Worm (Caenorhabditis elegans) whole organism, late embryonic: ENCODE measurements around the gene F20B10.3.
"Not testable (repeated sequence)": the region's sequence is repeated elsewhere in the genome, so short reads cannot be mapped to it uniquely, and the experiment has no call there.

Source experiments
- K09A11.1 ChIP-seq: sonication (generic microtip); optimal IDR thresholded peaks from 2 replicates; lab custom pipeline; 2017; ENCODE audit warnings: antibody characterized with exemption, mild to moderate bottlenecking, missing genetic modification characterization, missing compliant biosample characterization; ENCODE audit not compliant: insufficient read depth
- T23F11.4 ChIP-seq: fragments of 200-800 bp; sonication (Bioruptor generic); optimal IDR thresholded peaks from 2 replicates; lab custom pipeline; 2018; ENCODE audit warnings: mild to moderate bottlenecking, missing genetic modification characterization, missing compliant biosample characterization
- Y22D7AL.16 ChIP-seq: sonication (generic microtip); optimal IDR thresholded peaks from 2 replicates; lab custom pipeline; 2016; ENCODE audit warnings: missing genetic modification characterization, missing compliant biosample characterization
- ahr-1 ChIP-seq: sonication (generic microtip); optimal IDR thresholded peaks from 2 replicates; lab custom pipeline; 2016; ENCODE audit warnings: missing genetic modification characterization, missing compliant biosample characterization
- ceh-18 ChIP-seq: sonication (generic microtip); optimal IDR thresholded peaks from 2 replicates; lab custom pipeline; 2016; ENCODE audit warnings: missing genetic modification characterization, missing compliant biosample characterization
- ceh-2 ChIP-seq: sonication (generic microtip); optimal IDR thresholded peaks from 2 replicates; lab custom pipeline; 2016; ENCODE audit warnings: missing genotype, missing genetic modification characterization, missing compliant biosample characterization
- ceh-22 ChIP-seq: sonication (generic microtip); optimal IDR thresholded peaks from 2 replicates; lab custom pipeline; 2017; ENCODE audit warnings: missing biosample characterization, missing genetic modification characterization
- ceh-31 ChIP-seq: sonication (generic microtip); optimal IDR thresholded peaks from 2 replicates; lab custom pipeline; 2016; ENCODE audit warnings: missing genetic modification characterization, missing compliant biosample characterization
- ceh-34 ChIP-seq: sonication (generic microtip); optimal IDR thresholded peaks from 2 replicates; lab custom pipeline; 2016; ENCODE audit warnings: mild to moderate bottlenecking, missing genetic modification characterization, missing compliant biosample characterization
- ceh-45 ChIP-seq: fragments of 200-800 bp; sonication (Bioruptor generic); IDR thresholded peaks from 2 replicates; pipeline ENCODE4 v1.3.6; 2022; ENCODE audit warnings: missing genetic modification reagents, missing genetic modification characterization, missing compliant biosample characterization
- ceh-9 ChIP-seq: sonication (generic microtip); optimal IDR thresholded peaks from 2 replicates; lab custom pipeline; 2016; ENCODE audit warnings: mild to moderate bottlenecking, missing genetic modification characterization, inconsistent platforms, missing compliant biosample characterization
- che-1 ChIP-seq: sonication (generic microtip); optimal IDR thresholded peaks from 2 replicates; lab custom pipeline; 2016; ENCODE audit warnings: mild to moderate bottlenecking, missing genetic modification characterization, missing compliant biosample characterization
- dmd-4 ChIP-seq: sonication (generic microtip); optimal IDR thresholded peaks from 2 replicates; lab custom pipeline; 2016; ENCODE audit warnings: borderline replicate concordance, missing genetic modification characterization, missing compliant biosample characterization
- dve-1 ChIP-seq: sonication (generic microtip); optimal IDR thresholded peaks from 2 replicates; lab custom pipeline; 2017; ENCODE audit warnings: antibody characterized with exemption, mild to moderate bottlenecking, missing genetic modification characterization, missing compliant biosample characterization
- elt-2 ChIP-seq: sonication (generic microtip); optimal IDR thresholded peaks from 2 replicates; lab custom pipeline; 2016; ENCODE audit warnings: missing genetic modification reagents, missing genetic modification characterization, missing compliant biosample characterization
- ets-4 ChIP-seq: sonication (generic microtip); optimal IDR thresholded peaks from 2 replicates; lab custom pipeline; 2016; ENCODE audit warnings: missing genetic modification characterization, missing compliant biosample characterization
- fkh-10 ChIP-seq: fragments of 150-350 bp; optimal IDR thresholded peaks from 2 replicates; lab custom pipeline; 2014; ENCODE audit warnings: missing biosample characterization, missing genetic modification reagents, missing genetic modification characterization
- hlh-13 ChIP-seq: fragments of 200-800 bp; sonication (Bioruptor generic); optimal IDR thresholded peaks from 2 replicates; lab custom pipeline; 2018; ENCODE audit warnings: mild to moderate bottlenecking, missing genetic modification characterization, missing compliant biosample characterization
- hlh-15 ChIP-seq: sonication (generic microtip); optimal IDR thresholded peaks from 2 replicates; lab custom pipeline; 2016; ENCODE audit warnings: missing genetic modification characterization, missing compliant biosample characterization
- hlh-30 ChIP-seq: sonication (generic microtip); optimal IDR thresholded peaks from 2 replicates; lab custom pipeline; 2017; ENCODE audit warnings: antibody characterized with exemption, missing genetic modification characterization, missing compliant biosample characterization; ENCODE audit not compliant: insufficient read depth
- hlh-6 ChIP-seq: sonication (generic microtip); optimal IDR thresholded peaks from 2 replicates; lab custom pipeline; 2016; ENCODE audit warnings: missing genotype, missing genetic modification characterization, missing compliant biosample characterization
- lim-6 ChIP-seq: sonication (generic microtip); optimal IDR thresholded peaks from 2 replicates; lab custom pipeline; 2016; ENCODE audit warnings: missing genetic modification characterization, missing compliant biosample characterization
- mec-3 ChIP-seq: sonication (generic microtip); optimal IDR thresholded peaks from 2 replicates; lab custom pipeline; 2016; ENCODE audit warnings: borderline replicate concordance, missing genetic modification characterization, missing compliant biosample characterization
- nhr-11 ChIP-seq: fragments of 150-350 bp; optimal IDR thresholded peaks from 2 replicates; lab custom pipeline; 2014; ENCODE audit warnings: missing biosample characterization, missing genetic modification characterization
- pag-3 ChIP-seq: sonication (generic microtip); optimal IDR thresholded peaks from 2 replicates; lab custom pipeline; 2016; ENCODE audit warnings: missing compliant biosample characterization, missing genetic modification characterization, borderline replicate concordance
- pat-9 ChIP-seq: fragments of 200-800 bp; sonication (Bioruptor generic); optimal IDR thresholded peaks from 2 replicates; lab custom pipeline; 2018; ENCODE audit warnings: mild to moderate bottlenecking, missing genetic modification characterization, moderate library complexity, missing compliant biosample characterization
- pha-4 ChIP-seq: fragments of 150-350 bp; optimal IDR thresholded peaks from 2 replicates; lab custom pipeline; 2018; ENCODE audit warnings: missing biosample characterization, missing genetic modification reagents, missing genetic modification characterization
- pqm-1 ChIP-seq: sonication (generic microtip); optimal IDR thresholded peaks from 2 replicates; lab custom pipeline; 2016; ENCODE audit warnings: missing genetic modification characterization, missing compliant biosample characterization
- ref-2 ChIP-seq: sonication (generic microtip); optimal IDR thresholded peaks from 2 replicates; lab custom pipeline; 2016; ENCODE audit warnings: missing genetic modification characterization, missing compliant biosample characterization
- rnt-1 ChIP-seq: sonication (generic microtip); optimal IDR thresholded peaks from 2 replicates; lab custom pipeline; 2016; ENCODE audit warnings: missing genetic modification characterization, missing compliant biosample characterization
- sdc-2 ChIP-seq: sonication (generic microtip); optimal IDR thresholded peaks from 2 replicates; lab custom pipeline; 2016; ENCODE audit warnings: missing genotype, missing genetic modification characterization, missing compliant biosample characterization
- sox-2 ChIP-seq: fragments of 200-800 bp; sonication (Bioruptor generic); IDR thresholded peaks from 2 replicates; pipeline ENCODE4 v1.3.6; 2022; ENCODE audit warnings: missing genetic modification reagents, missing genetic modification characterization, missing compliant biosample characterization
- sox-4 ChIP-seq: sonication (generic microtip); optimal IDR thresholded peaks from 2 replicates; lab custom pipeline; 2017; ENCODE audit warnings: mild to moderate bottlenecking, missing genetic modification characterization, inconsistent platforms, missing compliant biosample characterization
- syd-9 ChIP-seq: sonication (generic microtip); optimal IDR thresholded peaks from 2 replicates; lab custom pipeline; 2016; ENCODE audit warnings: mild to moderate bottlenecking, missing genetic modification characterization, moderate library complexity, missing compliant biosample characterization
- tbx-2 ChIP-seq: sonication (generic microtip); optimal IDR thresholded peaks from 2 replicates; lab custom pipeline; 2016; ENCODE audit warnings: missing genetic modification characterization, missing compliant biosample characterization
- tbx-7 ChIP-seq: sonication (generic microtip); optimal IDR thresholded peaks from 2 replicates; lab custom pipeline; 2016; ENCODE audit warnings: missing genotype, missing genetic modification characterization, missing compliant biosample characterization
- unc-3 ChIP-seq, 2 experiments: fragments of 200-800 bp in 1 of 2; sonication (Bioruptor generic) in 1 of 2; sonication (generic microtip) in 1 of 2; conservative IDR thresholded peaks in 1 of 2; optimal IDR thresholded peaks in 1 of 2; 2 replicates each; pipeline versions ENCODE4 v1.3.6 to Lab custom; 2016 to 2022; ENCODE audit warnings: missing compliant biosample characterization in 2 of 2, missing genetic modification characterization in 2 of 2, missing genetic modification reagents in 1 of 2
- unc-55 ChIP-seq: sonication (generic microtip); optimal IDR thresholded peaks from 2 replicates; lab custom pipeline; 2017; ENCODE audit warnings: missing biosample characterization, missing genetic modification reagents, missing genetic modification characterization
- ztf-16 ChIP-seq: sonication (generic microtip); optimal IDR thresholded peaks from 2 replicates; lab custom pipeline; 2017; ENCODE audit warnings: missing genetic modification characterization, missing compliant biosample characterization

The F20B10.3 gene

ce11 chrIV:12133776-12134175 is 34.3 kb upstream of the F20B10.3 start:
- no peak for TF ChIP-seq Y22D7AL.16 (tag; lab: Kevin White, UChicago)
- TF ChIP-seq ztf-16: no peak
- no peak for TF ChIP-seq mec-3 (tag; lab: Kevin White, UChicago)
- TF ChIP-seq ceh-2: no peak
- TF ChIP-seq che-1: no peak
- TF ChIP-seq lim-6 (tag; lab: Kevin White, UChicago): no peak
- TF ChIP-seq unc-3 (GFP tag; conservative IDR thresholded peaks at IDR 0.05; lab: Robert Waterston, UW): no peak
- TF ChIP-seq unc-3 (tag; optimal IDR thresholded peaks at IDR 0.05; lab: Kevin White, UChicago): no peak
- no peak for TF ChIP-seq ahr-1
- no peak for TF ChIP-seq dmd-4 (tag; lab: Kevin White, UChicago)
- TF ChIP-seq ceh-18 (tag; lab: Kevin White, UChicago): no peak
- no peak for TF ChIP-seq pag-3 (tag; lab: Kevin White, UChicago)
- no peak for TF ChIP-seq K09A11.1
- TF ChIP-seq hlh-30: no peak
- TF ChIP-seq hlh-13: no peak
- TF ChIP-seq tbx-2: no peak
- TF ChIP-seq ceh-9: no peak
- no peak for TF ChIP-seq tbx-7 (tag; lab: Kevin White, UChicago)

ce11 chrIV:12134991-12135390 is 33.1 kb upstream of the F20B10.3 start:
- TF ChIP-seq ceh-31 (tag; lab: Kevin White, UChicago): no peak
- TF ChIP-seq lim-6 (tag; lab: Kevin White, UChicago): no peak
- no peak for TF ChIP-seq sox-2
- no peak for TF ChIP-seq unc-55 (GFP tag; lab: Kevin White, UChicago)
- no peak for TF ChIP-seq ztf-16
- no peak for TF ChIP-seq ceh-22
- no peak for TF ChIP-seq T23F11.4
- no peak for TF ChIP-seq fkh-10
- TF ChIP-seq ets-4: no peak
- TF ChIP-seq elt-2: no peak
- TF ChIP-seq Y22D7AL.16 (tag; lab: Kevin White, UChicago): no peak
- no peak for TF ChIP-seq sdc-2 (tag; lab: Kevin White, UChicago)
- TF ChIP-seq hlh-15 (tag; lab: Kevin White, UChicago): no peak
- TF ChIP-seq syd-9 (tag; lab: Kevin White, UChicago): no peak
- no peak for TF ChIP-seq ceh-34 (tag; lab: Kevin White, UChicago)

- TF ChIP-seq ceh-9; T23F11.4; rnt-1 (tag; lab: Kevin White, UChicago): not testable (repeated sequence)
Measured at ce11 chrIV:12138093-12138492, 30.0 kb upstream of the F20B10.3 start, which contains the start of gene B0001.4. Gene B0001.4, minus strand, starts transcription at chrIV:12138193.

ce11 chrIV:12140959-12141358 is 27.1 kb upstream of the F20B10.3 start, which contains the start of gene B0001.8:
Gene B0001.8, minus strand, starts transcription at chrIV:12141059.
- TF ChIP-seq ref-2 (tag; lab: Kevin White, UChicago): no peak
- TF ChIP-seq hlh-6 (tag; lab: Kevin White, UChicago): no peak
- TF ChIP-seq che-1: no peak
- no peak for TF ChIP-seq ceh-45 (GFP tag; lab: Robert Waterston, UW)
- TF ChIP-seq elt-2: no peak
- no peak for TF ChIP-seq nhr-11 (tag; lab: Kevin White, UChicago)

- TF ChIP-seq pqm-1 (tag; lab: Kevin White, UChicago) (no peak), sdc-2 (tag; lab: Kevin White, UChicago) (no peak), unc-3 (GFP tag; conservative IDR thresholded peaks at IDR 0.05; lab: Robert Waterston, UW) (no peak), unc-3 (tag; optimal IDR thresholded peaks at IDR 0.05; lab: Kevin White, UChicago) (no peak), hlh-13 (no peak), hlh-6 (tag; lab: Kevin White, UChicago) (no peak), fkh-10 (no peak), sox-4 (tag; lab: Kevin White, UChicago) (no peak), pat-9 (tag; lab: Kevin White, UChicago) (no peak), hlh-15 (tag; lab: Kevin White, UChicago) (no peak), dve-1 (no peak), pha-4 (tag; lab: Kevin White, UChicago) (no peak), che-1 (no peak)
Measured at ce11 chrIV:12143231-12143630, 24.8 kb upstream of the F20B10.3 start, which contains the start of gene B0001.5. Gene B0001.5, minus strand, starts transcription at chrIV:12143331.
